Worm (Caenorhabditis elegans) whole organism, L2 larva: Measurements from ENCODE around the gene fkh-8.

Source experiments
- C34F6.9 ChIP-seq: fragments of 150-350 bp; optimal IDR thresholded peaks from 2 replicates; lab custom pipeline; 2014; ENCODE audit warnings: missing biosample characterization, missing genetic modification characterization
- F13H6.1 ChIP-seq: sonication (generic microtip); optimal IDR thresholded peaks from 2 replicates; lab custom pipeline; 2016; ENCODE audit warnings: missing genetic modification characterization, missing compliant biosample characterization
- ZK546.5 ChIP-seq: sonication (generic microtip); optimal IDR thresholded peaks from 2 replicates; lab custom pipeline; 2017; ENCODE audit warnings: missing biosample characterization, missing genetic modification characterization
- alr-1 ChIP-seq: fragments of 150-350 bp; optimal IDR thresholded peaks from 2 replicates; lab custom pipeline; 2014; ENCODE audit warnings: missing biosample characterization, missing genetic modification characterization
- ama-1 ChIP-seq: fragments of 150-350 bp; optimal IDR thresholded peaks from 2 replicates; lab custom pipeline; 2018; ENCODE audit warnings: inconsistent platforms
- blmp-1 ChIP-seq: sonication (generic microtip); optimal IDR thresholded peaks from 2 replicates; lab custom pipeline; 2017; ENCODE audit warnings: missing genetic modification characterization, mild to moderate bottlenecking, missing compliant biosample characterization, antibody characterized with exemption, moderate library complexity; ENCODE audit not compliant: insufficient read depth
- ceh-16 ChIP-seq: fragments of 150-350 bp; optimal IDR thresholded peaks from 2 replicates; lab custom pipeline; 2014; ENCODE audit warnings: missing biosample characterization, missing genetic modification characterization
- dmd-4 ChIP-seq: sonication (generic microtip); optimal IDR thresholded peaks from 2 replicates; lab custom pipeline; 2017; ENCODE audit warnings: missing biosample characterization, missing genetic modification characterization
- elt-1 ChIP-seq: fragments of 150-350 bp; optimal IDR thresholded peaks from 2 replicates; lab custom pipeline; 2014; ENCODE audit warnings: missing biosample characterization, missing genetic modification characterization
- fos-1 ChIP-seq: fragments of 150-350 bp; optimal IDR thresholded peaks from 2 replicates; lab custom pipeline; 2014; ENCODE audit warnings: missing biosample characterization, missing genetic modification characterization
- gmeb-1 ChIP-seq: fragments of 150-350 bp; optimal IDR thresholded peaks from 2 replicates; lab custom pipeline; 2014; ENCODE audit warnings: missing biosample characterization, missing genetic modification characterization
- lin-13 ChIP-seq: fragments of 150-350 bp; optimal IDR thresholded peaks from 2 replicates; lab custom pipeline; 2014; ENCODE audit warnings: missing biosample characterization, missing genetic modification reagents, missing genetic modification characterization
- lin-39 ChIP-seq: fragments of 150-350 bp; optimal IDR thresholded peaks from 2 replicates; lab custom pipeline; 2014; ENCODE audit warnings: missing biosample characterization, missing genetic modification reagents, missing genetic modification characterization
- lsy-2 ChIP-seq, 2 experiments: fragments of 150-350 bp in 1 of 2; sonication (generic microtip) in 1 of 2; optimal IDR thresholded peaks; 2 replicates each; lab custom pipeline; 2014 to 2017; ENCODE audit warnings: missing biosample characterization in 2 of 2, missing genetic modification characterization in 2 of 2
- mab-5 ChIP-seq: fragments of 150-350 bp; optimal IDR thresholded peaks from 2 replicates; lab custom pipeline; 2014; ENCODE audit warnings: missing biosample characterization, missing genetic modification characterization
- mbf-1 ChIP-seq: sonication (generic microtip); optimal IDR thresholded peaks from 2 replicates; lab custom pipeline; 2017; ENCODE audit warnings: missing biosample characterization, missing genetic modification characterization
- mdl-1 ChIP-seq, 2 experiments: fragments of 150-350 bp in 1 of 2; sonication (generic microtip) in 1 of 2; optimal IDR thresholded peaks; 2 replicates each; lab custom pipeline; 2017; ENCODE audit warnings: missing biosample characterization in 2 of 2, missing genetic modification characterization in 2 of 2
- nhr-12 ChIP-seq: fragments of 150-350 bp; optimal IDR thresholded peaks from 2 replicates; lab custom pipeline; 2014; ENCODE audit warnings: missing biosample characterization, missing genetic modification characterization
- nhr-129 ChIP-seq: fragments of 150-350 bp; optimal IDR thresholded peaks from 2 replicates; lab custom pipeline; 2014; ENCODE audit warnings: missing biosample characterization, missing genetic modification characterization
- nhr-21 ChIP-seq: fragments of 150-350 bp; optimal IDR thresholded peaks from 2 replicates; lab custom pipeline; 2014; ENCODE audit warnings: missing biosample characterization, missing genetic modification characterization
- nhr-23 ChIP-seq: fragments of 150-350 bp; optimal IDR thresholded peaks from 2 replicates; lab custom pipeline; 2014; ENCODE audit warnings: missing biosample characterization, missing genetic modification reagents, missing genetic modification characterization
- nhr-237 ChIP-seq: fragments of 150-350 bp; optimal IDR thresholded peaks from 2 replicates; lab custom pipeline; 2014; ENCODE audit warnings: missing biosample characterization, missing genetic modification characterization
- nhr-25 ChIP-seq: fragments of 150-350 bp; sonication (generic microtip); optimal IDR thresholded peaks from 3 replicates; lab custom pipeline; 2014; ENCODE audit warnings: missing biosample characterization, missing genetic modification characterization
- nhr-77 ChIP-seq: fragments of 150-350 bp; optimal IDR thresholded peaks from 2 replicates; lab custom pipeline; 2014; ENCODE audit warnings: missing biosample characterization, missing genetic modification characterization
- peb-1 ChIP-seq: fragments of 150-350 bp; optimal IDR thresholded peaks from 2 replicates; lab custom pipeline; 2014; ENCODE audit warnings: missing biosample characterization, missing genetic modification characterization
- sem-4 ChIP-seq: fragments of 150-350 bp; optimal IDR thresholded peaks from 2 replicates; lab custom pipeline; 2014; ENCODE audit warnings: missing biosample characterization, missing genetic modification reagents, missing genetic modification characterization
- skn-1 ChIP-seq: sonication (generic microtip); optimal IDR thresholded peaks from 2 replicates; lab custom pipeline; 2017; ENCODE audit warnings: missing biosample characterization, missing genetic modification characterization
- sma-3 ChIP-seq: sonication (generic microtip); optimal IDR thresholded peaks from 2 replicates; lab custom pipeline; 2016; ENCODE audit warnings: missing genetic modification reagents, missing genetic modification characterization, missing compliant biosample characterization
- sma-9 ChIP-seq, 2 experiments: fragments of 150-350 bp in 1 of 2; sonication (generic microtip) in 1 of 2; optimal IDR thresholded peaks; 2 replicates each; lab custom pipeline; 2014 to 2016; ENCODE audit warnings: missing genetic modification characterization in 2 of 2, mild to moderate bottlenecking in 1 of 2, missing biosample characterization in 1 of 2, missing compliant biosample characterization in 1 of 2, missing genetic modification reagents in 1 of 2, moderate library complexity in 1 of 2
- snpc-4 ChIP-seq: fragments of 150-350 bp; optimal IDR thresholded peaks from 2 replicates; lab custom pipeline; 2014; ENCODE audit warnings: missing biosample characterization, missing genetic modification characterization
- unc-55 ChIP-seq: fragments of 150-350 bp; sonication (generic microtip); optimal IDR thresholded peaks from 3 replicates; lab custom pipeline; 2014; ENCODE audit warnings: missing biosample characterization, missing genetic modification reagents, missing genetic modification characterization
- unc-62 ChIP-seq: fragments of 150-350 bp; optimal IDR thresholded peaks from 2 replicates; lab custom pipeline; 2014; ENCODE audit warnings: missing biosample characterization, missing genetic modification reagents, missing genetic modification characterization
- ztf-11 ChIP-seq: sonication (generic microtip); optimal IDR thresholded peaks from 2 replicates; lab custom pipeline; 2017; ENCODE audit warnings: missing biosample characterization, missing genetic modification characterization
- ztf-4 ChIP-seq: fragments of 150-350 bp; optimal IDR thresholded peaks from 2 replicates; lab custom pipeline; 2014; ENCODE audit warnings: missing biosample characterization, missing genetic modification characterization

Gene fkh-8

ce11 chrII:6176154-6176897 is 14.9 kb downstream of the fkh-8 start (continued):
- TF ChIP-seq blmp-1 (tag; lab: Kevin White, UChicago) (peak; percentile 55), C34F6.9 (tag; lab: Kevin White, UChicago) (peak; percentile 36), mdl-1 (tag; optimal IDR thresholded peaks at IDR 0.05; lab: Kevin White, UChicago) (no peak), lsy-2 (tag; optimal IDR thresholded peaks at IDR 0.05; lab: Kevin White, UChicago) (peak in 1 of 2 experiments; percentile 37), elt-1 (tag; lab: Kevin White, UChicago) (peak; percentile 69), nhr-12 (tag; lab: Kevin White, UChicago) (no peak), unc-62 (GFP tag; lab: Kevin White, UChicago) (no peak), ama-1 (no peak), nhr-21 (no peak), alr-1 (tag; lab: Kevin White, UChicago) (no peak)

ce11 chrII:6175027-6175426 is 16.2 kb downstream of the fkh-8 start:
- no peak for TF ChIP-seq F13H6.1 (tag; lab: Kevin White, UChicago)
- no peak for TF ChIP-seq skn-1 (tag; lab: Kevin White, UChicago)
- TF ChIP-seq unc-55 (GFP tag; lab: Kevin White, UChicago), result peak; percentile 1
- peak; percentile 7 for TF ChIP-seq C34F6.9 (tag; lab: Kevin White, UChicago)
- peak; percentile 15 for TF ChIP-seq sma-9 (GFP tag; optimal IDR thresholded peaks at IDR 0.05; lab: Kevin White, UChicago)
- no peak for TF ChIP-seq sma-9 (tag; optimal IDR thresholded peaks at IDR 0.05; lab: Kevin White, UChicago)
- TF ChIP-seq nhr-77 (tag; lab: Kevin White, UChicago), result no peak
- no peak for TF ChIP-seq ztf-4
- no peak for TF ChIP-seq gmeb-1 (tag; lab: Kevin White, UChicago)
- TF ChIP-seq sem-4 (tag; lab: Kevin White, UChicago), result peak; percentile 46

ce11 chrII:6173400-6173799 is 17.8 kb downstream of the fkh-8 start, which contains the start of gene F40H3.2:
F40H3.2 (plus strand) TSS chrII:6173649.
- TF ChIP-seq nhr-25 (tag; lab: Kevin White, UChicago), result peak; percentile 21
- no peak for TF ChIP-seq unc-55 (GFP tag; lab: Kevin White, UChicago)
- TF ChIP-seq blmp-1 (tag; lab: Kevin White, UChicago), result peak; percentile 15
- TF ChIP-seq nhr-23 (tag; lab: Kevin White, UChicago), result no peak
- no peak for TF ChIP-seq C34F6.9 (tag; lab: Kevin White, UChicago)
- no peak for TF ChIP-seq fos-1 (tag; lab: Kevin White, UChicago)

ce11 chrII:6171228-6171627 is 20.0 kb downstream of the fkh-8 start, which contains the start of gene F40H3.3:
F40H3.3 (plus strand) TSS chrII:6171507.
- TF ChIP-seq peb-1 (tag; lab: Kevin White, UChicago) (no peak), lin-39 (peak; percentile 11), sma-9 (GFP tag; optimal IDR thresholded peaks at IDR 0.05; lab: Kevin White, UChicago) (no peak), sma-9 (tag; optimal IDR thresholded peaks at IDR 0.05; lab: Kevin White, UChicago) (no peak)

- no peak for TF ChIP-seq lin-39
- no peak for TF ChIP-seq ztf-11 (tag; lab: Kevin White, UChicago)
- no peak for TF ChIP-seq fos-1 (tag; lab: Kevin White, UChicago)
- no peak for TF ChIP-seq mab-5
- TF ChIP-seq dmd-4, result no peak
- TF ChIP-seq sma-9 (GFP tag; optimal IDR thresholded peaks at IDR 0.05; lab: Kevin White, UChicago), result peak; percentile 16
- no peak for TF ChIP-seq sma-9 (tag; optimal IDR thresholded peaks at IDR 0.05; lab: Kevin White, UChicago)
- peak; percentile 43 for TF ChIP-seq nhr-129 (tag; lab: Kevin White, UChicago)
- peak; percentile 53 for TF ChIP-seq F13H6.1 (tag; lab: Kevin White, UChicago)
- TF ChIP-seq nhr-23 (tag; lab: Kevin White, UChicago), result no peak
- no peak for TF ChIP-seq lin-13 (GFP tag; lab: Kevin White, UChicago)
- TF ChIP-seq skn-1 (tag; lab: Kevin White, UChicago), result no peak
Observed at ce11 chrII:6170236-6170635, 21.0 kb downstream of the fkh-8 start.

ce11 chrII:6169156-6169555 is 22.0 kb downstream of the fkh-8 start, which contains the start of gene hst-3.1:
hst-3.1 (minus strand) TSS chrII:6169256.
- TF ChIP-seq nhr-237 (no peak), mbf-1 (tag; lab: Kevin White, UChicago) (no peak), ZK546.5 (no peak), alr-1 (tag; lab: Kevin White, UChicago) (no peak), unc-55 (GFP tag; lab: Kevin White, UChicago) (no peak), sem-4 (tag; lab: Kevin White, UChicago) (no peak), ztf-11 (tag; lab: Kevin White, UChicago) (no peak), dmd-4 (no peak), snpc-4 (tag; lab: Kevin White, UChicago) (no peak), ceh-16 (no peak), sma-3 (no peak)
